Fruit fly (Drosophila melanogaster): ENCODE data around the gene mRpS34.

The mRpS34 gene

dm6 chr3L:16331633-16332032 lies 16.2 kb upstream of the mRpS34 start, which contains the start of gene retinin:
Gene retinin, plus strand, starts transcription at chr3L:16331933.
- TF ChIP-seq Mad (GFP tag; optimal IDR thresholded peaks at IDR 0.05) (no peak), grau (tag; optimal IDR thresholded peaks at IDR 0.05) (no peak), CG15073 (GFP tag; optimal IDR thresholded peaks at IDR 0.05) (no peak)

- TF ChIP-seq corto (GFP tag; optimal IDR thresholded peaks at IDR 0.05) (no peak), ap (GFP tag; IDR thresholded peaks at IDR 0.05) (no peak), CG2712 (tag; optimal IDR thresholded peaks at IDR 0.05) (no peak)
Observed at dm6 chr3L:16333013-16333412, 14.9 kb upstream of the mRpS34 start, which contains the start of gene CG13056. Gene CG13056, plus strand, starts transcription at chr3L:16333313.

dm6 chr3L:16334876-16335275 lies 13.0 kb upstream of the mRpS34 start:
- TF ChIP-seq HLH4C (GFP tag; IDR thresholded peaks at IDR 0.05; ENCODE audit: partially characterized antibody) = no peak
- TF ChIP-seq Usf (GFP tag; optimal IDR thresholded peaks at IDR 0.05) = no peak
- no peak for TF ChIP-seq Fer3 (tag; optimal IDR thresholded peaks at IDR 0.05)
- no peak for TF ChIP-seq rib (GFP tag; IDR thresholded peaks at IDR 0.05)
- TF ChIP-seq CG10654 (GFP tag; optimal IDR thresholded peaks at IDR 0.05) = no peak
- TF ChIP-seq CG13287 (GFP tag; IDR thresholded peaks at IDR 0.05; ENCODE audit: partially characterized antibody) = peak; percentile 45; the same call in 1 of the 2 replicates
- peak; percentile 38; the same call in 1 of the 2 replicates for TF ChIP-seq bbx (GFP tag; IDR thresholded peaks at IDR 0.05; ENCODE audit: partially characterized antibody)
- no peak for TF ChIP-seq seq (GFP tag; IDR thresholded peaks at IDR 0.05)
- no peak for TF ChIP-seq CG4424 (GFP tag; optimal IDR thresholded peaks at IDR 0.05)
- no peak for TF ChIP-seq CG4707 (GFP tag; optimal IDR thresholded peaks at IDR 0.05)
- TF ChIP-seq CG8089 (GFP tag; optimal IDR thresholded peaks at IDR 0.05) = no peak
- no peak for TF ChIP-seq scrt (GFP tag; optimal IDR thresholded peaks at IDR 0.05)
- TF ChIP-seq CG13894 (tag; optimal IDR thresholded peaks at IDR 0.05) = no peak
- TF ChIP-seq Adf1 (GFP tag; IDR thresholded peaks at IDR 0.05) = no peak
- no peak for TF ChIP-seq ken (GFP tag; IDR thresholded peaks at IDR 0.05)
- no peak for TF ChIP-seq CG2889 (GFP tag; IDR thresholded peaks at IDR 0.05)
- TF ChIP-seq jumu (GFP tag; optimal IDR thresholded peaks at IDR 0.05) = no peak
- peak; percentile 96 for TF ChIP-seq CG15514 (GFP tag; optimal IDR thresholded peaks at IDR 0.05)
- TF ChIP-seq gsb (GFP tag; IDR thresholded peaks at IDR 0.05) = no peak
- TF ChIP-seq Camta (GFP tag; optimal IDR thresholded peaks at IDR 0.05) = no peak
- TF ChIP-seq Tbp (GFP tag; optimal IDR thresholded peaks at IDR 0.05) = no peak
- no peak for TF ChIP-seq repo (GFP tag; optimal IDR thresholded peaks at IDR 0.05)
- TF ChIP-seq salm (tag; optimal IDR thresholded peaks at IDR 0.05) = no peak
- no peak for TF ChIP-seq cwo (GFP tag; optimal IDR thresholded peaks at IDR 0.05)
- TF ChIP-seq so (GFP tag; IDR thresholded peaks at IDR 0.05) = no peak
- no peak for TF ChIP-seq fd102C (GFP tag; optimal IDR thresholded peaks at IDR 0.05)
- TF ChIP-seq ap (GFP tag; IDR thresholded peaks at IDR 0.05) = no peak
- TF ChIP-seq CG43689 (GFP tag; IDR thresholded peaks at IDR 0.05) = no peak
- TF ChIP-seq cato (GFP tag; optimal IDR thresholded peaks at IDR 0.05; ENCODE audit: borderline replicate concordance) = no peak
- no peak for TF ChIP-seq CG42726 (GFP tag; IDR thresholded peaks at IDR 0.05; ENCODE audit: partially characterized antibody)
- no peak for TF ChIP-seq hb (GFP tag; IDR thresholded peaks at IDR 0.05; ENCODE audit: partially characterized antibody)
- TF ChIP-seq CG9215 (GFP tag; IDR thresholded peaks at IDR 0.05) = no peak
- no peak for TF ChIP-seq CG34376 (GFP tag; optimal IDR thresholded peaks at IDR 0.05)
- no peak for TF ChIP-seq CG7963 (GFP tag; IDR thresholded peaks at IDR 0.05; ENCODE audit: partially characterized antibody)
- TF ChIP-seq CG17328 (GFP tag; IDR thresholded peaks at IDR 0.05) = no peak
- peak; percentile 24; the same call in 1 of the 2 replicates for TF ChIP-seq vvl (GFP tag; IDR thresholded peaks at IDR 0.05)
- no peak for TF ChIP-seq chinmo (GFP tag; IDR thresholded peaks at IDR 0.05; ENCODE audit: partially characterized antibody)
- TF ChIP-seq zen2 (GFP tag; IDR thresholded peaks at IDR 0.05; ENCODE audit: partially characterized antibody) = 0 out of 3 replicates have a peak, but pooled peaks have one; percentile 13
- TF ChIP-seq chm (GFP tag; IDR thresholded peaks at IDR 0.05) = no peak
- no peak for TF ChIP-seq danr (GFP tag; IDR thresholded peaks at IDR 0.05)
- TF ChIP-seq ato (GFP tag; IDR thresholded peaks at IDR 0.05; ENCODE audit: partially characterized antibody) = no peak
- no peak for TF ChIP-seq ase (GFP tag; IDR thresholded peaks at IDR 0.05)
